Fruit fly (Drosophila melanogaster): Measurements from ENCODE around the gene CG46448.
A peak's percentile ranks its signal among the peaks of the same experiment; 100 is the strongest.

Gene CG46448

dm6 chr2L:2397080-2397479 is 5.6 kb downstream of the CG46448 start (continued):
- peak; percentile 24; the same call in 1 of the 2 replicates for TF ChIP-seq Xrp1 (GFP tag; IDR thresholded peaks at IDR 0.05)
- no peak for TF ChIP-seq CG6654 (GFP tag; optimal IDR thresholded peaks at IDR 0.05)
- no peak for TF ChIP-seq ftz-f1 (GFP tag; optimal IDR thresholded peaks at IDR 0.05)
- no peak for TF ChIP-seq ac (GFP tag; optimal IDR thresholded peaks at IDR 0.05)
- TF ChIP-seq CG3847 (GFP tag; IDR thresholded peaks at IDR 0.05): no peak
- no peak for TF ChIP-seq nom (GFP tag; optimal IDR thresholded peaks at IDR 0.05)
- peak; percentile 42 for TF ChIP-seq CG10979 (tag; optimal IDR thresholded peaks at IDR 0.05)
- TF ChIP-seq CG17359 (tag; optimal IDR thresholded peaks at IDR 0.05): no peak
- no peak for TF ChIP-seq Nf-YA (GFP tag; IDR thresholded peaks at IDR 0.05)
- no peak for TF ChIP-seq CG34422 (GFP tag; IDR thresholded peaks at IDR 0.05)
- no peak for TF ChIP-seq CG14965 (GFP tag; optimal IDR thresholded peaks at IDR 0.05; ENCODE audit: borderline replicate concordance)
- TF ChIP-seq Hand (GFP tag; optimal IDR thresholded peaks at IDR 0.05): no peak
- TF ChIP-seq Dfd (GFP tag; optimal IDR thresholded peaks at IDR 0.05): no peak
- TF ChIP-seq Sox102F (GFP tag; optimal IDR thresholded peaks at IDR 0.05): peak; percentile 3
- TF ChIP-seq CG1602 (GFP tag; optimal IDR thresholded peaks at IDR 0.05): no peak

- TF ChIP-seq unc-4 (GFP tag; IDR thresholded peaks at IDR 0.05; ENCODE audit: partially characterized antibody): no peak
- TF ChIP-seq row (GFP tag; IDR thresholded peaks at IDR 0.05): peak; percentile 37; the same call in 1 of the 3 replicates
- TF ChIP-seq gem (tag; optimal IDR thresholded peaks at IDR 0.05): peak; percentile 54
- peak; percentile 45 for TF ChIP-seq CG11504 (tag; optimal IDR thresholded peaks at IDR 0.05)
- no peak for TF ChIP-seq twi (tag; optimal IDR thresholded peaks at IDR 0.05)
- peak; percentile 13; the same call in 1 of the 2 replicates for TF ChIP-seq E2f2 (GFP tag; IDR thresholded peaks at IDR 0.05)
- peak; percentile 35; the same call in 1 of the 2 replicates for TF ChIP-seq stc (GFP tag; IDR thresholded peaks at IDR 0.05)
- TF ChIP-seq Ptx1 (GFP tag; IDR thresholded peaks at IDR 0.05): 0 out of 2 replicates have a peak, but pooled peaks have one; percentile 16
- no peak for TF ChIP-seq CG30431 (GFP tag; optimal IDR thresholded peaks at IDR 0.05)
- TF ChIP-seq ranshi (GFP tag; IDR thresholded peaks at IDR 0.05): 0 out of 2 replicates have a peak, but pooled peaks have one; percentile 22
- TF ChIP-seq slbo (GFP tag; IDR thresholded peaks at IDR 0.05): 0 out of 2 replicates have a peak, but pooled peaks have one; percentile 19
- TF ChIP-seq CG6791 (GFP tag; IDR thresholded peaks at IDR 0.05; ENCODE audit: partially characterized antibody): no peak
- TF ChIP-seq Hr51 (GFP tag; optimal IDR thresholded peaks at IDR 0.05): peak in 1 of 2 experiments; percentile 27
- 0 out of 2 replicates have a peak, but pooled peaks have one; percentile 5 for TF ChIP-seq Ada2b (GFP tag; IDR thresholded peaks at IDR 0.05)
- no peak for TF ChIP-seq sisA (GFP tag; IDR thresholded peaks at IDR 0.05)
- TF ChIP-seq CG17359 (tag; optimal IDR thresholded peaks at IDR 0.05): peak; percentile 14
- no peak for TF ChIP-seq CG7786 (GFP tag; optimal IDR thresholded peaks at IDR 0.05)
- no peak for TF ChIP-seq Ets65A (GFP tag)
- TF ChIP-seq sens (GFP tag): peak; percentile 16
- peak; percentile 4 for TF ChIP-seq Xbp1 (GFP tag; optimal IDR thresholded peaks at IDR 0.05)
- TF ChIP-seq CG32772 (GFP tag; IDR thresholded peaks at IDR 0.05): 0 out of 2 replicates have a peak, but pooled peaks have one; percentile 33
- no peak for TF ChIP-seq sens-2 (GFP tag; IDR thresholded peaks at IDR 0.05)
- TF ChIP-seq ERR (GFP tag; optimal IDR thresholded peaks at IDR 0.05): no peak
- TF ChIP-seq Xrp1 (GFP tag; IDR thresholded peaks at IDR 0.05): peak; percentile 29; the same call in 1 of the 2 replicates
- TF ChIP-seq sob (GFP tag; IDR thresholded peaks at IDR 0.05): 0 out of 2 replicates have a peak, but pooled peaks have one; percentile 22
- peak; percentile 12 for TF ChIP-seq CG2712 (tag; optimal IDR thresholded peaks at IDR 0.05)
- no peak for TF ChIP-seq CG7987 (GFP tag; optimal IDR thresholded peaks at IDR 0.05)
- peak; percentile 10 for TF ChIP-seq PHDP (tag; optimal IDR thresholded peaks at IDR 0.05)
- TF ChIP-seq nom (GFP tag; optimal IDR thresholded peaks at IDR 0.05): no peak
- TF ChIP-seq CG7963 (GFP tag; IDR thresholded peaks at IDR 0.05; ENCODE audit: partially characterized antibody): no peak
- TF ChIP-seq hth (optimal IDR thresholded peaks at IDR 0.05): no peak
- no peak for TF ChIP-seq prd (optimal IDR thresholded peaks at IDR 0.05)
- TF ChIP-seq prd (GFP tag; IDR thresholded peaks at IDR 0.05): no peak
- TF ChIP-seq CG2202 (tag; optimal IDR thresholded peaks at IDR 0.05): no peak
- TF ChIP-seq dmrt99B (tag; optimal IDR thresholded peaks at IDR 0.05): peak; percentile 36
- TF ChIP-seq phol (tag; optimal IDR thresholded peaks at IDR 0.05): peak; percentile 16
- no peak for TF ChIP-seq Camta (GFP tag; optimal IDR thresholded peaks at IDR 0.05)
- peak; percentile 48 for TF ChIP-seq Sox102F (GFP tag; optimal IDR thresholded peaks at IDR 0.05)
- TF ChIP-seq CG31441 (GFP tag; IDR thresholded peaks at IDR 0.05): peak; percentile 53
These were observed 7.0 kb downstream of the CG46448 start for dm6 chr2L:2398459-2398858.

All from whole organism, embryonic.